Worm (Caenorhabditis elegans): ENCODE results near the gene ppm-1.G.

DNA sequence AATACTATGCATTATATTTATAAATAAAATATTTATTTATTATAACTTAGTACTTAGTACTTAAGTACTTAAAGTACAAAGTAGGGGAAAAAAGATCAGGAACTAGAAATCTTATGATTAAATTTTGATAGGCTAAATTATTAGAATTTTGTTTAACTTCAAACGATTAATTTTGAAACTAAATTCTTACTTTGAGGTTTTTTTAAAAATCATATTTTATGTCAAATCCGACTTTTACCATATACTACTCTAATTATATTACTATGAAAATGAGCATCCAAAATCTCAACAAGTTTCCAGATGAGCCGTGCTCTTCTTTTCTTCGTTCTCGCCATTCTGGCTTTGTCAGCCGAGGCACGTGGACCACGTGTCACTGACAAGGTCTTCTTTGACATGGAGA lies 10.4 kb upstream of the ppm-1.G start, which contains the start of gene cyn-6:
- TF ChIP-seq dao-5 (tag; optimal IDR thresholded peaks at IDR 0.05): no peak
- no peak for TF ChIP-seq him-1 (tag; optimal IDR thresholded peaks at IDR 0.05)
- no peak for TF ChIP-seq W03F9.2 (tag; optimal IDR thresholded peaks at IDR 0.05)

Data from whole organism, L4/young adult.